Fruit fly (Drosophila melanogaster): ENCODE measurements around the gene CG17752.

- no peak for TF ChIP-seq psq (optimal IDR thresholded peaks at IDR 0.05)
- no peak for TF ChIP-seq h (optimal IDR thresholded peaks at IDR 0.05)
- TF ChIP-seq Myc (optimal IDR thresholded peaks at IDR 0.05) = no peak
- TF ChIP-seq ttk (optimal IDR thresholded peaks at IDR 0.05) = no peak
These were observed 34.8 kb downstream of the CG17752 start, which contains the start of gene Nup58 for dm6 chr3R:19644901-19645204.
